Fruit fly (Drosophila melanogaster) whole organism, embryonic: ENCODE results near the gene CG4950.

Experiments
- C15 ChIP-seq: fragments of 200-800 bp; sonication (Bioruptor generic); IDR thresholded peaks from 3 replicates; pipeline ENCODE4 v1.3.6; 2022; ENCODE audit warnings: missing biosample characterization, missing genetic modification characterization
- CG11085 ChIP-seq: fragments of 200-800 bp; sonication (Bioruptor generic); IDR thresholded peaks from 2 replicates; pipeline ENCODE4 v1.3.6; 2022; ENCODE audit warnings: missing biosample characterization, missing genetic modification characterization
- CG12299 ChIP-seq: fragments of 200-800 bp; sonication (Bioruptor generic); optimal IDR thresholded peaks from 2 replicates; lab custom pipeline; 2018; ENCODE audit warnings: missing biosample characterization, mild to moderate bottlenecking, missing genetic modification characterization
- Fer2 ChIP-seq: fragments of 200-800 bp; sonication (Bioruptor generic); optimal IDR thresholded peaks from 2 replicates; lab custom pipeline; 2018; ENCODE audit warnings: missing biosample characterization, mild to moderate bottlenecking, missing genetic modification characterization, moderate library complexity
- Hr3 ChIP-seq: fragments of 200-800 bp; sonication (Bioruptor generic); optimal IDR thresholded peaks from 3 replicates; lab custom pipeline; 2016; ENCODE audit warnings: missing biosample characterization, missing genetic modification characterization
- Sox102F ChIP-seq: fragments of 200-800 bp; sonication (Bioruptor generic); optimal IDR thresholded peaks from 2 replicates; lab custom pipeline; 2018; ENCODE audit warnings: missing biosample characterization, mild to moderate bottlenecking, missing genetic modification characterization, moderate library complexity
- ewg ChIP-seq: fragments of 200-800 bp; sonication (Bioruptor generic); optimal IDR thresholded peaks from 3 replicates; lab custom pipeline; 2017; ENCODE audit warnings: mild to moderate bottlenecking, missing biosample characterization, missing genetic modification reagents, missing genetic modification characterization
- gcm ChIP-seq: fragments of 200-800 bp; sonication (Bioruptor generic); optimal IDR thresholded peaks from 2 replicates; lab custom pipeline; 2019; ENCODE audit warnings: missing biosample characterization, mild to moderate bottlenecking, missing genetic modification characterization, moderate library complexity
- nau ChIP-seq: fragments of 200-800 bp; sonication (Bioruptor generic); optimal IDR thresholded peaks from 3 replicates; lab custom pipeline; 2017; ENCODE audit warnings: missing biosample characterization, mild to moderate bottlenecking, missing genetic modification characterization, missing genetic modification reagents
- pfk ChIP-seq: fragments of 200-800 bp; sonication (Bioruptor generic); optimal IDR thresholded peaks from 2 replicates; lab custom pipeline; 2018; ENCODE audit warnings: missing biosample characterization, mild to moderate bottlenecking, missing genetic modification characterization, moderate library complexity
- repo ChIP-seq: fragments of 200-800 bp; sonication (Bioruptor generic); optimal IDR thresholded peaks from 2 replicates; lab custom pipeline; 2016; ENCODE audit warnings: missing biosample characterization, missing genetic modification characterization
- unpg ChIP-seq: fragments of 200-800 bp; sonication (Bioruptor generic); optimal IDR thresholded peaks from 3 replicates; lab custom pipeline; 2018; ENCODE audit warnings: missing biosample characterization, mild to moderate bottlenecking, missing genetic modification characterization, moderate library complexity

dm6 chr3L:16261505-16261904, 6.5 kb downstream of the CG4950 start, which contains the start of gene CG34247:
- TF ChIP-seq pfk = no peak
- no peak for TF ChIP-seq repo (GFP tag; lab: Kevin White, UChicago)
- no peak for TF ChIP-seq Sox102F (GFP tag; lab: Kevin White, UChicago)
- no peak for TF ChIP-seq unpg (GFP tag; lab: Kevin White, UChicago)
- no peak for TF ChIP-seq CG12299 (tag; lab: Kevin White, UChicago)
- TF ChIP-seq C15 (GFP tag; lab: Robert Waterston, UW) = no peak
- no peak for TF ChIP-seq Fer2 (tag; lab: Kevin White, UChicago)
- no peak for TF ChIP-seq gcm (GFP tag; lab: Kevin White, UChicago)
- no peak for TF ChIP-seq Hr3 (GFP tag; lab: Kevin White, UChicago)
- no peak for TF ChIP-seq CG11085
- TF ChIP-seq ewg (GFP tag; lab: Kevin White, UChicago) = no peak
- no peak for TF ChIP-seq nau (GFP tag; lab: Kevin White, UChicago)
